Worm (Caenorhabditis elegans) whole organism, mixed stage, embryonic: ENCODE results near the gene F20B6.5.

Experiments
- ces-1 ChIP-seq: fragments of 150-350 bp; optimal IDR thresholded peaks from 2 replicates; lab custom pipeline; 2014; ENCODE audit warnings: missing biosample characterization, missing genetic modification reagents, missing genetic modification characterization
- lsy-2 ChIP-seq: fragments of 150-350 bp; optimal IDR thresholded peaks from 2 replicates; lab custom pipeline; 2014; ENCODE audit warnings: missing biosample characterization, missing genetic modification characterization
- mab-5 ChIP-seq: fragments of 150-350 bp; optimal IDR thresholded peaks from 2 replicates; lab custom pipeline; 2014; ENCODE audit warnings: missing biosample characterization, missing genetic modification characterization
- nhr-2 ChIP-seq: fragments of 150-350 bp; optimal IDR thresholded peaks from 2 replicates; lab custom pipeline; 2014; ENCODE audit warnings: missing biosample characterization, missing genetic modification characterization
- sem-2 ChIP-seq: fragments of 200-800 bp; sonication (Bioruptor generic); optimal IDR thresholded peaks from 2 replicates; lab custom pipeline; 2018; ENCODE audit warnings: mild to moderate bottlenecking, missing genetic modification characterization, missing compliant biosample characterization
- unc-62 ChIP-seq: fragments of 150-350 bp; optimal IDR thresholded peaks from 2 replicates; lab custom pipeline; 2014; ENCODE audit warnings: missing biosample characterization, missing genetic modification reagents, missing genetic modification characterization
- ztf-11 ChIP-seq: fragments of 150-350 bp; optimal IDR thresholded peaks from 2 replicates; lab custom pipeline; 2014; ENCODE audit warnings: missing biosample characterization, missing genetic modification characterization

ce11 chrX:4161938-4162337, 37.8 kb downstream of the F20B6.5 start:
- TF ChIP-seq nhr-2 (tag; lab: Kevin White, UChicago) (no peak), unc-62 (GFP tag; lab: Kevin White, UChicago) (no peak), mab-5 (tag; lab: Kevin White, UChicago) (no peak), sem-2 (no peak), ztf-11 (tag; lab: Kevin White, UChicago) (no peak), ces-1 (no peak), lsy-2 (tag; lab: Kevin White, UChicago) (no peak)
